Fruit fly (Drosophila melanogaster) whole organism, embryonic: ENCODE results near the gene Rpn12.

ENCODE experiments used
- Ada2b ChIP-seq: fragments of 200-800 bp; sonication (Bioruptor generic); IDR thresholded peaks from 2 replicates; pipeline ENCODE4 v1.3.6; 2022; ENCODE audit warnings: missing biosample characterization, missing genetic modification characterization
- Adf1 ChIP-seq: fragments of 200-800 bp; sonication (Bioruptor generic); IDR thresholded peaks from 2 replicates; pipeline ENCODE4 v1.3.6; 2022; ENCODE audit warnings: missing biosample characterization, missing genetic modification characterization
- Bgb ChIP-seq: fragments of 200-800 bp; sonication (Bioruptor generic); IDR thresholded peaks from 2 replicates; pipeline ENCODE4 v1.3.6; 2022; ENCODE audit warnings: missing biosample characterization, missing genetic modification characterization; ENCODE audit not compliant: partially characterized antibody
- CG10274 ChIP-seq: fragments of 200-800 bp; sonication (Bioruptor generic); optimal IDR thresholded peaks from 3 replicates; lab custom pipeline; 2017; ENCODE audit warnings: missing biosample characterization, mild to moderate bottlenecking, missing genetic modification characterization
- CG10462 ChIP-seq: fragments of 200-800 bp; sonication (Bioruptor generic); optimal IDR thresholded peaks from 2 replicates; lab custom pipeline; 2016; ENCODE audit warnings: missing biosample characterization, missing genetic modification characterization
- CG11695 ChIP-seq: fragments of 200-800 bp; sonication (Bioruptor generic); IDR thresholded peaks from 3 replicates; pipeline ENCODE4 v1.3.6; 2022; ENCODE audit warnings: missing biosample characterization, missing genetic modification characterization
- CG15601 ChIP-seq: fragments of 200-800 bp; sonication (Bioruptor generic); optimal IDR thresholded peaks from 3 replicates; lab custom pipeline; 2019; ENCODE audit warnings: missing biosample characterization, mild to moderate bottlenecking, missing genetic modification characterization, moderate library complexity
- CG16815 ChIP-seq: fragments of 200-800 bp; sonication (Bioruptor generic); optimal IDR thresholded peaks from 3 replicates; lab custom pipeline; 2017; ENCODE audit warnings: missing biosample characterization, mild to moderate bottlenecking, missing genetic modification characterization
- CG17568 ChIP-seq: fragments of 200-800 bp; sonication (Bioruptor generic); optimal IDR thresholded peaks from 2 replicates; lab custom pipeline; 2018; ENCODE audit warnings: missing biosample characterization, mild to moderate bottlenecking, missing genetic modification characterization, moderate library complexity
- CG2199 ChIP-seq: fragments of 200-800 bp; sonication (Bioruptor generic); IDR thresholded peaks from 3 replicates; pipeline ENCODE4 v1.3.6; 2022; ENCODE audit warnings: missing biosample characterization, missing genetic modification characterization
- CG30020 ChIP-seq: fragments of 200-800 bp; optimal IDR thresholded peaks from 2 replicates; lab custom pipeline; 2019; ENCODE audit warnings: missing biosample characterization, mild to moderate bottlenecking, missing genetic modification characterization, moderate library complexity
- CG30403 ChIP-seq: fragments of 200-800 bp; sonication (Bioruptor generic); optimal IDR thresholded peaks from 3 replicates; lab custom pipeline; 2016; ENCODE audit warnings: missing biosample characterization, missing genetic modification characterization
- CG31388 ChIP-seq: fragments of 200-800 bp; sonication (Bioruptor generic); optimal IDR thresholded peaks from 2 replicates; lab custom pipeline; 2016; ENCODE audit warnings: missing biosample characterization, missing genetic modification characterization
- CG3163 ChIP-seq: fragments of 200-800 bp; sonication (Bioruptor generic); optimal IDR thresholded peaks from 3 replicates; lab custom pipeline; 2016; ENCODE audit warnings: missing biosample characterization, missing genetic modification characterization
- CG33557 ChIP-seq: fragments of 200-800 bp; sonication (Bioruptor generic); optimal IDR thresholded peaks from 2 replicates; lab custom pipeline; 2019; ENCODE audit warnings: missing biosample characterization, mild to moderate bottlenecking, missing genetic modification characterization, moderate library complexity
- CG3995 ChIP-seq: fragments of 200-800 bp; sonication (Bioruptor generic); optimal IDR thresholded peaks from 3 replicates; lab custom pipeline; 2016; ENCODE audit warnings: missing biosample characterization, missing genetic modification characterization
- CG6683 ChIP-seq: fragments of 200-800 bp; sonication (Bioruptor generic); optimal IDR thresholded peaks from 2 replicates; lab custom pipeline; 2017; ENCODE audit warnings: missing biosample characterization, mild to moderate bottlenecking, missing genetic modification characterization, missing genetic modification reagents
- CG6791 ChIP-seq: fragments of 200-800 bp; sonication (Bioruptor generic); IDR thresholded peaks from 3 replicates; pipeline ENCODE4 v1.3.6; 2022; ENCODE audit warnings: missing biosample characterization, missing genetic modification characterization; ENCODE audit not compliant: partially characterized antibody
- CG7786 ChIP-seq: fragments of 200-800 bp; sonication (Bioruptor generic); optimal IDR thresholded peaks from 2 replicates; lab custom pipeline; 2016; ENCODE audit warnings: missing biosample characterization, missing genetic modification characterization
- CG9817 ChIP-seq: fragments of 200-800 bp; sonication (Bioruptor generic); optimal IDR thresholded peaks from 2 replicates; lab custom pipeline; 2018; ENCODE audit warnings: missing biosample characterization, mild to moderate bottlenecking, missing genetic modification characterization, moderate library complexity
- CHES-1-like ChIP-seq: fragments of 200-800 bp; sonication (Bioruptor generic); optimal IDR thresholded peaks from 2 replicates; lab custom pipeline; 2016; ENCODE audit warnings: missing biosample characterization, missing genetic modification characterization
- Dbx ChIP-seq: fragments of 200-800 bp; sonication (Bioruptor generic); IDR thresholded peaks from 3 replicates; pipeline ENCODE4 v1.3.6; 2022; ENCODE audit warnings: missing biosample characterization, missing genetic modification characterization
- E2f2 ChIP-seq: fragments of 200-800 bp; sonication (Bioruptor generic); IDR thresholded peaks from 2 replicates; pipeline ENCODE4 v1.3.6; 2022; ENCODE audit warnings: missing biosample characterization, missing genetic modification characterization
- HHEX ChIP-seq: fragments of 200-800 bp; sonication (Bioruptor generic); optimal IDR thresholded peaks from 3 replicates; lab custom pipeline; 2017; ENCODE audit warnings: missing biosample characterization, mild to moderate bottlenecking, missing genetic modification characterization, missing genetic modification reagents
- Hmr ChIP-seq: fragments of 200-800 bp; sonication (Bioruptor generic); optimal IDR thresholded peaks from 3 replicates; lab custom pipeline; 2017; ENCODE audit warnings: mild to moderate bottlenecking, missing biosample characterization, missing genetic modification reagents, missing genetic modification characterization
- Lim3 ChIP-seq: fragments of 200-800 bp; sonication (Bioruptor generic); IDR thresholded peaks from 2 replicates; pipeline ENCODE4 v1.3.6; 2022; ENCODE audit warnings: missing biosample characterization, missing genetic modification characterization
- Vsx1 ChIP-seq: fragments of 200-800 bp; sonication (Bioruptor generic); optimal IDR thresholded peaks from 2 replicates; lab custom pipeline; 2017; ENCODE audit warnings: missing biosample characterization, mild to moderate bottlenecking, missing genetic modification characterization, missing genetic modification reagents
- Xrp1 ChIP-seq: fragments of 200-800 bp; sonication (Bioruptor generic); IDR thresholded peaks from 2 replicates; pipeline ENCODE4 v1.3.6; 2022; ENCODE audit warnings: missing biosample characterization, missing genetic modification characterization
- ab ChIP-seq: fragments of 200-800 bp; sonication (Bioruptor generic); optimal IDR thresholded peaks from 2 replicates; lab custom pipeline; 2016; ENCODE audit warnings: missing biosample characterization, missing genetic modification characterization
- ap ChIP-seq: fragments of 200-800 bp; sonication (Bioruptor generic); IDR thresholded peaks from 2 replicates; pipeline ENCODE4 v1.3.6; 2022; ENCODE audit warnings: missing biosample characterization, missing genetic modification characterization
- ara ChIP-seq: fragments of 200-800 bp; sonication (Bioruptor generic); IDR thresholded peaks from 2 replicates; pipeline ENCODE4 v1.3.6; 2022; ENCODE audit warnings: missing biosample characterization, missing genetic modification characterization
- bbx ChIP-seq: fragments of 200-800 bp; sonication (Bioruptor generic); IDR thresholded peaks from 2 replicates; pipeline ENCODE4 v1.3.6; 2022; ENCODE audit warnings: missing biosample characterization, missing genetic modification characterization; ENCODE audit not compliant: partially characterized antibody
- chm ChIP-seq: fragments of 200-800 bp; sonication (Bioruptor generic); IDR thresholded peaks from 2 replicates; pipeline ENCODE4 v1.3.6; 2022; ENCODE audit warnings: missing biosample characterization, missing genetic modification characterization
- dati ChIP-seq: fragments of 200-800 bp; sonication (Bioruptor generic); IDR thresholded peaks from 2 replicates; pipeline ENCODE4 v1.3.6; 2022; ENCODE audit warnings: missing biosample characterization, missing genetic modification characterization
- fd96Cb ChIP-seq: fragments of 200-800 bp; sonication (Bioruptor generic); optimal IDR thresholded peaks from 2 replicates; lab custom pipeline; 2018; ENCODE audit warnings: missing biosample characterization, mild to moderate bottlenecking, missing genetic modification characterization, moderate library complexity
- gcm2 ChIP-seq: fragments of 200-800 bp; sonication (Bioruptor generic); optimal IDR thresholded peaks from 2 replicates; lab custom pipeline; 2016; ENCODE audit warnings: missing biosample characterization, missing genetic modification characterization
- hb ChIP-seq: fragments of 200-800 bp; sonication (Bioruptor generic); IDR thresholded peaks from 3 replicates; pipeline ENCODE4 v1.3.6; 2022; ENCODE audit warnings: missing biosample characterization, missing genetic modification characterization; ENCODE audit not compliant: partially characterized antibody
- inv ChIP-seq: fragments of 200-800 bp; sonication (Bioruptor generic); IDR thresholded peaks from 2 replicates; pipeline ENCODE4 v1.3.6; 2022; ENCODE audit warnings: missing biosample characterization, missing genetic modification characterization; ENCODE audit not compliant: partially characterized antibody
- kah ChIP-seq: fragments of 200-800 bp; sonication (Bioruptor generic); optimal IDR thresholded peaks from 2 replicates; lab custom pipeline; 2018; ENCODE audit warnings: missing biosample characterization, mild to moderate bottlenecking, missing genetic modification characterization
- kni ChIP-seq: fragments of 200-800 bp; sonication (Bioruptor generic); optimal IDR thresholded peaks from 3 replicates; lab custom pipeline; 2017; ENCODE audit warnings: mild to moderate bottlenecking, missing biosample characterization, missing genetic modification reagents, missing genetic modification characterization
- knrl ChIP-seq: fragments of 200-800 bp; sonication (Bioruptor generic); IDR thresholded peaks from 3 replicates; pipeline ENCODE4 v1.3.6; 2022; ENCODE audit warnings: missing biosample characterization, missing genetic modification characterization; ENCODE audit not compliant: partially characterized antibody
- nau ChIP-seq: fragments of 200-800 bp; sonication (Bioruptor generic); optimal IDR thresholded peaks from 3 replicates; lab custom pipeline; 2017; ENCODE audit warnings: missing biosample characterization, mild to moderate bottlenecking, missing genetic modification characterization, missing genetic modification reagents
- ranshi ChIP-seq: fragments of 200-800 bp; sonication (Bioruptor generic); IDR thresholded peaks from 2 replicates; pipeline ENCODE4 v1.3.6; 2022; ENCODE audit warnings: missing biosample characterization, missing genetic modification characterization
- sd ChIP-seq: fragments of 200-800 bp; sonication (Bioruptor generic); optimal IDR thresholded peaks from 3 replicates; lab custom pipeline; 2018; ENCODE audit warnings: missing biosample characterization, mild to moderate bottlenecking, missing genetic modification characterization, moderate library complexity
- sima ChIP-seq: fragments of 200-800 bp; sonication (Bioruptor generic); optimal IDR thresholded peaks from 2 replicates; lab custom pipeline; 2016; ENCODE audit warnings: missing biosample characterization, missing genetic modification characterization
- ssp ChIP-seq: fragments of 200-800 bp; sonication (Bioruptor generic); IDR thresholded peaks from 2 replicates; pipeline ENCODE4 v1.3.6; 2022; ENCODE audit warnings: missing biosample characterization, missing genetic modification characterization
- stc ChIP-seq: fragments of 200-800 bp; sonication (Bioruptor generic); IDR thresholded peaks from 2 replicates; pipeline ENCODE4 v1.3.6; 2022; ENCODE audit warnings: missing biosample characterization, missing genetic modification characterization
- sug ChIP-seq: fragments of 200-800 bp; optimal IDR thresholded peaks from 2 replicates; lab custom pipeline; 2019; ENCODE audit warnings: missing biosample characterization, mild to moderate bottlenecking, missing genetic modification characterization, moderate library complexity
- twi ChIP-seq: fragments of 200-800 bp; optimal IDR thresholded peaks from 2 replicates; lab custom pipeline; 2019; ENCODE audit warnings: missing biosample characterization, mild to moderate bottlenecking, missing genetic modification characterization, moderate library complexity
- vvl ChIP-seq: fragments of 200-800 bp; sonication (Bioruptor generic); IDR thresholded peaks from 2 replicates; pipeline ENCODE4 v1.3.6; 2022; ENCODE audit warnings: missing biosample characterization, missing genetic modification characterization

The Rpn12 gene

dm6 chr3L:16572208-16572607 lies 10.6 kb upstream of the Rpn12 start (continued):
- TF ChIP-seq kni (GFP tag; lab: Kevin White, UChicago) (peak; percentile 33), sug (tag; lab: Kevin White, UChicago) (no peak), ap (GFP tag; lab: Robert Waterston, UW) (no peak), CG15601 (tag; lab: Kevin White, UChicago) (peak; percentile 27), CG3995 (GFP tag; lab: Kevin White, UChicago) (no peak), CG33557 (GFP tag; lab: Kevin White, UChicago) (no peak), inv (0 out of 2 replicates have a peak, but pooled peaks have one; percentile 16), knrl (no peak), fd96Cb (tag; lab: Kevin White, UChicago) (no peak), CG10274 (GFP tag; lab: Kevin White, UChicago) (no peak), Xrp1 (GFP tag; lab: Robert Waterston, UW) (no peak), CG7786 (GFP tag; lab: Kevin White, UChicago) (no peak), CG6683 (GFP tag; lab: Kevin White, UChicago) (no peak), sima (no peak), dati (GFP tag; lab: Robert Waterston, UW) (no peak), bbx (GFP tag; lab: Robert Waterston, UW) (peak; percentile 47; the same call in 1 of the 2 replicates), kah (GFP tag; lab: Kevin White, UChicago) (no peak), vvl (GFP tag; lab: Robert Waterston, UW) (peak; percentile 49), ab (GFP tag; lab: Kevin White, UChicago) (no peak), CG2199 (GFP tag; lab: Robert Waterston, UW) (0 out of 3 replicates have a peak, but pooled peaks have one; percentile 42), Lim3 (GFP tag; lab: Robert Waterston, UW) (no peak), CG30403 (GFP tag; lab: Kevin White, UChicago) (no peak), CG9817 (tag; lab: Kevin White, UChicago) (no peak), CG31388 (GFP tag; lab: Kevin White, UChicago) (no peak), Ada2b (GFP tag; lab: Robert Waterston, UW) (no peak), Vsx1 (GFP tag; lab: Kevin White, UChicago) (peak; percentile 16), twi (no peak), CG11695 (GFP tag; lab: Robert Waterston, UW) (0 out of 3 replicates have a peak, but pooled peaks have one; percentile 26), hb (GFP tag; lab: Robert Waterston, UW) (no peak), CG10462 (no peak), sd (tag; lab: Kevin White, UChicago) (peak; percentile 26), ranshi (GFP tag; lab: Robert Waterston, UW) (no peak), stc (peak; percentile 34; the same call in 1 of the 2 replicates), CHES-1-like (GFP tag; lab: Kevin White, UChicago) (peak; percentile 1), Adf1 (GFP tag; lab: Robert Waterston, UW) (no peak; the same call in 1 of the 2 replicates), gcm2 (GFP tag; lab: Kevin White, UChicago) (no peak), ssp (no peak), CG6791 (GFP tag; lab: Robert Waterston, UW) (0 out of 3 replicates have a peak, but pooled peaks have one; percentile 6), E2f2 (peak; percentile 17; the same call in 1 of the 2 replicates), chm (GFP tag; lab: Robert Waterston, UW) (peak; percentile 79; the same call in 1 of the 2 replicates), HHEX (GFP tag; lab: Kevin White, UChicago) (peak; percentile 17), nau (GFP tag; lab: Kevin White, UChicago) (no peak), Hmr (no peak), CG30020 (tag; lab: Kevin White, UChicago) (no peak), Dbx (GFP tag; lab: Robert Waterston, UW) (no peak), CG16815 (GFP tag; lab: Kevin White, UChicago) (no peak), CG17568 (GFP tag; lab: Kevin White, UChicago) (peak; percentile 9), Bgb (peak; percentile 51; the same call in 1 of the 2 replicates), ara (GFP tag; lab: Robert Waterston, UW) (no peak), CG3163 (GFP tag; lab: Kevin White, UChicago) (peak; percentile 86)
